Fruit fly (Drosophila melanogaster) whole organism, embryonic: ENCODE results near the gene Muted.

Experiments used
- Adf1 ChIP-seq: fragments of 200-800 bp; sonication (Bioruptor generic); IDR thresholded peaks from 2 replicates; pipeline ENCODE4 v1.3.6; 2022; ENCODE audit warnings: missing biosample characterization, missing genetic modification characterization
- Atf6 ChIP-seq: fragments of 200-800 bp; sonication (Bioruptor generic); IDR thresholded peaks from 2 replicates; pipeline ENCODE4 v1.3.6; 2022; ENCODE audit warnings: missing biosample characterization, missing genetic modification characterization
- CG11695 ChIP-seq: fragments of 200-800 bp; sonication (Bioruptor generic); IDR thresholded peaks from 3 replicates; pipeline ENCODE4 v1.3.6; 2022; ENCODE audit warnings: missing biosample characterization, missing genetic modification characterization
- CG12104 ChIP-seq: fragments of 200-800 bp; sonication (Bioruptor generic); optimal IDR thresholded peaks from 3 replicates; lab custom pipeline; 2016; ENCODE audit warnings: missing biosample characterization, missing genetic modification characterization
- CG13894 ChIP-seq: fragments of 200-800 bp; sonication (Bioruptor generic); optimal IDR thresholded peaks from 3 replicates; lab custom pipeline; 2018; ENCODE audit warnings: missing biosample characterization, mild to moderate bottlenecking, missing genetic modification characterization, moderate library complexity
- CG14710 ChIP-seq: fragments of 200-800 bp; sonication (Bioruptor generic); optimal IDR thresholded peaks from 3 replicates; lab custom pipeline; 2019; ENCODE audit warnings: missing biosample characterization, mild to moderate bottlenecking, missing genetic modification characterization, moderate library complexity
- CG15479 ChIP-seq: fragments of 200-800 bp; sonication (Bioruptor generic); optimal IDR thresholded peaks from 3 replicates; lab custom pipeline; 2019; ENCODE audit warnings: missing biosample characterization, mild to moderate bottlenecking, missing genetic modification characterization, moderate library complexity
- CG17186 ChIP-seq: fragments of 200-800 bp; sonication (Bioruptor generic); optimal IDR thresholded peaks from 3 replicates; lab custom pipeline; 2017; ENCODE audit warnings: missing biosample characterization, missing genetic modification reagents, missing genetic modification characterization
- CG18011 ChIP-seq: fragments of 200-800 bp; sonication (Bioruptor generic); optimal IDR thresholded peaks from 2 replicates; lab custom pipeline; 2017; ENCODE audit warnings: missing biosample characterization, missing genetic modification characterization, mild to moderate bottlenecking, moderate library complexity, missing genotype
- CG18262 ChIP-seq: fragments of 200-800 bp; optimal IDR thresholded peaks from 3 replicates; lab custom pipeline; 2019; ENCODE audit warnings: missing biosample characterization, mild to moderate bottlenecking, missing genetic modification characterization, moderate library complexity
- CG32532 ChIP-seq: fragments of 200-800 bp; sonication (Bioruptor generic); IDR thresholded peaks from 2 replicates; pipeline ENCODE4 v1.3.6; 2022; ENCODE audit warnings: missing biosample characterization, missing genetic modification characterization
- CG3281 ChIP-seq: fragments of 200-800 bp; sonication (Bioruptor generic); optimal IDR thresholded peaks from 3 replicates; lab custom pipeline; 2017; ENCODE audit warnings: missing biosample characterization, mild to moderate bottlenecking, missing genetic modification characterization
- CG33213 ChIP-seq: fragments of 200-800 bp; sonication (Bioruptor generic); optimal IDR thresholded peaks from 3 replicates; lab custom pipeline; 2016; ENCODE audit warnings: missing biosample characterization, missing genetic modification characterization
- CG3995 ChIP-seq: fragments of 200-800 bp; sonication (Bioruptor generic); optimal IDR thresholded peaks from 3 replicates; lab custom pipeline; 2016; ENCODE audit warnings: missing biosample characterization, missing genetic modification characterization
- CG4854 ChIP-seq: fragments of 200-800 bp; sonication (Bioruptor generic); optimal IDR thresholded peaks from 2 replicates; lab custom pipeline; 2016; ENCODE audit warnings: missing biosample characterization, missing genetic modification characterization, inconsistent platforms
- CG6254 ChIP-seq: fragments of 200-800 bp; sonication (Bioruptor generic); optimal IDR thresholded peaks from 3 replicates; lab custom pipeline; 2017; ENCODE audit warnings: mild to moderate bottlenecking, missing biosample characterization, missing genetic modification reagents, missing genetic modification characterization
- CG7372 ChIP-seq: fragments of 200-800 bp; sonication (Bioruptor generic); IDR thresholded peaks from 2 replicates; pipeline ENCODE4 v1.3.6; 2022; ENCODE audit warnings: missing biosample characterization, missing genetic modification characterization
- CG7928 ChIP-seq: fragments of 200-800 bp; sonication (Bioruptor generic); optimal IDR thresholded peaks from 2 replicates; lab custom pipeline; 2017; ENCODE audit warnings: missing biosample characterization, mild to moderate bottlenecking, missing genetic modification characterization
- CG8388 ChIP-seq: fragments of 200-800 bp; sonication (Bioruptor generic); optimal IDR thresholded peaks from 2 replicates; lab custom pipeline; 2019; ENCODE audit warnings: missing biosample characterization, mild to moderate bottlenecking, missing genetic modification characterization, moderate library complexity
- CkIIα-i1 ChIP-seq: fragments of 200-800 bp; sonication (Bioruptor generic); IDR thresholded peaks from 2 replicates; pipeline ENCODE4 v1.3.6; 2022; ENCODE audit warnings: missing biosample characterization, missing genetic modification characterization
- CoRest ChIP-seq: fragments of 200-800 bp; sonication (Bioruptor generic); optimal IDR thresholded peaks from 3 replicates; lab custom pipeline; 2018; ENCODE audit warnings: missing biosample characterization, mild to moderate bottlenecking, missing genetic modification characterization, moderate library complexity
- Dad ChIP-seq: fragments of 200-800 bp; sonication (Bioruptor generic); optimal IDR thresholded peaks from 3 replicates; lab custom pipeline; 2016; ENCODE audit warnings: missing biosample characterization, missing genetic modification characterization
- Dfd ChIP-seq, 2 experiments: fragments of >200 bp; optimal IDR thresholded peaks; 2 replicates each; lab custom pipeline; 2017; ENCODE audit warnings: missing biosample characterization in 2 of 2, missing genetic modification characterization in 2 of 2
- E2f1 ChIP-seq: fragments of 200-800 bp; sonication (Bioruptor generic); IDR thresholded peaks from 2 replicates; pipeline ENCODE4 v1.3.6; 2022; ENCODE audit warnings: missing biosample characterization, missing genetic modification characterization
- Hsf ChIP-seq: fragments of 200-800 bp; sonication (Bioruptor generic); optimal IDR thresholded peaks from 3 replicates; lab custom pipeline; 2016; ENCODE audit warnings: missing biosample characterization, missing genetic modification characterization
- MESR4 ChIP-seq: fragments of 200-800 bp; sonication (Bioruptor generic); optimal IDR thresholded peaks from 2 replicates; lab custom pipeline; 2018; ENCODE audit warnings: missing biosample characterization, mild to moderate bottlenecking, missing genetic modification characterization, moderate library complexity
- Nf-YB ChIP-seq: fragments of 200-800 bp; sonication (Bioruptor generic); optimal IDR thresholded peaks from 3 replicates; lab custom pipeline; 2019; ENCODE audit warnings: missing biosample characterization, mild to moderate bottlenecking, missing genetic modification characterization, moderate library complexity
- Ravus ChIP-seq: fragments of 200-800 bp; sonication (Bioruptor generic); IDR thresholded peaks from 2 replicates; pipeline ENCODE4 v1.3.6; 2022; ENCODE audit warnings: missing biosample characterization, missing genetic modification characterization
- Scr ChIP-seq: fragments of 200-800 bp; sonication (Bioruptor generic); IDR thresholded peaks from 2 replicates; pipeline ENCODE4 v1.3.6; 2022; ENCODE audit warnings: missing biosample characterization, missing genetic modification characterization; ENCODE audit not compliant: partially characterized antibody
- Sry-β ChIP-seq: fragments of 200-800 bp; sonication (Bioruptor generic); optimal IDR thresholded peaks from 2 replicates; lab custom pipeline; 2018; ENCODE audit warnings: missing biosample characterization, mild to moderate bottlenecking, missing genetic modification characterization, moderate library complexity
- Tbp ChIP-seq: fragments of >200 bp; optimal IDR thresholded peaks from 2 replicates; lab custom pipeline; 2018; ENCODE audit warnings: missing biosample characterization, missing genetic modification characterization
- Xrp1 ChIP-seq: fragments of 200-800 bp; sonication (Bioruptor generic); IDR thresholded peaks from 2 replicates; pipeline ENCODE4 v1.3.6; 2022; ENCODE audit warnings: missing biosample characterization, missing genetic modification characterization
- ap ChIP-seq: fragments of 200-800 bp; sonication (Bioruptor generic); IDR thresholded peaks from 2 replicates; pipeline ENCODE4 v1.3.6; 2022; ENCODE audit warnings: missing biosample characterization, missing genetic modification characterization
- cato ChIP-seq: fragments of 200-800 bp; sonication (Bioruptor generic); optimal IDR thresholded peaks from 2 replicates; lab custom pipeline; 2016; ENCODE audit warnings: missing biosample characterization, missing genetic modification characterization, borderline replicate concordance
- chinmo ChIP-seq: fragments of 200-800 bp; sonication (Bioruptor generic); IDR thresholded peaks from 4 replicates; pipeline ENCODE4 v1.3.6; 2022; ENCODE audit warnings: missing biosample characterization, missing genetic modification characterization; ENCODE audit not compliant: partially characterized antibody
- ci ChIP-seq: fragments of 200-800 bp; sonication (Bioruptor generic); IDR thresholded peaks from 3 replicates; pipeline ENCODE4 v1.3.6; 2022; ENCODE audit warnings: missing biosample characterization, missing genetic modification characterization
- crp ChIP-seq, 2 experiments: fragments of 200-800 bp; sonication (Bioruptor generic); optimal IDR thresholded peaks; 2 replicates in 1 of 2; 3 replicates in 1 of 2; lab custom pipeline; 2017; ENCODE audit warnings: missing biosample characterization in 2 of 2, missing genetic modification characterization in 2 of 2, mild to moderate bottlenecking in 1 of 2, moderate library complexity in 1 of 2
- dpn ChIP-seq, 2 experiments: fragments of 200-800 bp; sonication (Bioruptor generic); optimal IDR thresholded peaks; 3 replicates each; lab custom pipeline; 2016; ENCODE audit warnings: missing biosample characterization in 2 of 2, missing genetic modification characterization in 2 of 2
- emc ChIP-seq: fragments of 200-800 bp; sonication (Bioruptor generic); optimal IDR thresholded peaks from 2 replicates; lab custom pipeline; 2016; ENCODE audit warnings: missing biosample characterization, missing genetic modification characterization
- gsb-n ChIP-seq: fragments of 200-800 bp; sonication (Bioruptor generic); optimal IDR thresholded peaks from 3 replicates; lab custom pipeline; 2018; ENCODE audit warnings: missing biosample characterization, mild to moderate bottlenecking, missing genetic modification characterization
- jumu ChIP-seq: fragments of 200-800 bp; sonication (Bioruptor generic); optimal IDR thresholded peaks from 3 replicates; lab custom pipeline; 2016; ENCODE audit warnings: missing biosample characterization, missing genetic modification characterization
- maf-S ChIP-seq: fragments of 200-800 bp; sonication (Bioruptor generic); optimal IDR thresholded peaks from 2 replicates; lab custom pipeline; 2016; ENCODE audit warnings: missing biosample characterization, missing genetic modification characterization
- mirr ChIP-seq: fragments of 200-800 bp; sonication (Bioruptor generic); optimal IDR thresholded peaks from 3 replicates; lab custom pipeline; 2018; ENCODE audit warnings: missing biosample characterization, mild to moderate bottlenecking, missing genetic modification characterization
- sim ChIP-seq: fragments of 200-800 bp; sonication (Bioruptor generic); IDR thresholded peaks from 2 replicates; pipeline ENCODE4 v1.3.6; 2022; ENCODE audit warnings: missing biosample characterization, missing genetic modification characterization
- tx ChIP-seq: fragments of 200-800 bp; sonication (Bioruptor generic); optimal IDR thresholded peaks from 2 replicates; lab custom pipeline; 2016; ENCODE audit warnings: missing biosample characterization, missing genetic modification characterization
- vfl ChIP-seq: fragments of 200-800 bp; sonication (Bioruptor generic); optimal IDR thresholded peaks from 2 replicates; lab custom pipeline; 2016; ENCODE audit warnings: missing biosample characterization, missing genetic modification characterization
- vnd ChIP-seq: fragments of 200-800 bp; sonication (Bioruptor generic); IDR thresholded peaks from 3 replicates; pipeline ENCODE4 v1.3.6; 2022; ENCODE audit warnings: missing biosample characterization, missing genetic modification characterization; ENCODE audit not compliant: partially characterized antibody
- yki ChIP-seq: fragments of >200 bp; optimal IDR thresholded peaks from 3 replicates; lab custom pipeline; 2018

Gene Muted

dm6 chr3R:22410537-22411360 is 48.3 kb downstream of the Muted start, which contains the start of the genes CG13850 and lqfR (continued):
- TF ChIP-seq ap, result no peak
- 0 out of 2 replicates have a peak, but pooled peaks have one; percentile 17 for TF ChIP-seq E2f1 (GFP tag; lab: Robert Waterston, UW)
- TF ChIP-seq crp (GFP tag; optimal IDR thresholded peaks at IDR 0.05; lab: Kevin White, UChicago), result peak; percentile 21 to 84
- TF ChIP-seq Ravus (GFP tag; lab: Robert Waterston, UW), result no peak
- TF ChIP-seq ci (GFP tag; lab: Robert Waterston, UW), result peak; percentile 37; the same call in 1 of the 3 replicates
- TF ChIP-seq CG7372, result peak; percentile 46; the same call in 1 of the 2 replicates
- TF ChIP-seq dpn (GFP tag; optimal IDR thresholded peaks at IDR 0.05; lab: Kevin White, UChicago), result peak; percentile 84 to 88
- TF ChIP-seq CG18262 (tag; lab: Kevin White, UChicago), result peak; percentile 76
- TF ChIP-seq emc (GFP tag; lab: Kevin White, UChicago), result peak; percentile 54
- peak; percentile 2 for TF ChIP-seq CG8388 (GFP tag; lab: Kevin White, UChicago)
- TF ChIP-seq vnd (GFP tag; lab: Robert Waterston, UW), result no peak
- peak; percentile 36 for TF ChIP-seq CG18011
- peak; percentile 41; the same call in 1 of the 2 replicates for TF ChIP-seq CG32532 (GFP tag; lab: Robert Waterston, UW)
- TF ChIP-seq CG17186 (GFP tag; lab: Kevin White, UChicago), result peak; percentile 41
- peak; percentile 80 for TF ChIP-seq Hsf (GFP tag; lab: Kevin White, UChicago)
- no peak for TF ChIP-seq CG6254
- peak; percentile 75 for TF ChIP-seq tx
- TF ChIP-seq CoRest (tag; lab: Kevin White, UChicago), result peak; percentile 88
- peak; percentile 22 for TF ChIP-seq CG7928 (GFP tag; lab: Kevin White, UChicago)
- TF ChIP-seq Nf-YB (GFP tag; lab: Kevin White, UChicago), result peak; percentile 53
- TF ChIP-seq MESR4, result peak; percentile 28
- TF ChIP-seq cato (GFP tag; lab: Kevin White, UChicago), result peak; percentile 58
- TF ChIP-seq, all 482 proteins: peak for 293

dm6 chr3R:22411879-22412587 is 49.6 kb downstream of the Muted start:
- TF ChIP-seq mirr (GFP tag; lab: Kevin White, UChicago) (peak; percentile 91), maf-S (no peak), Tbp (GFP tag; lab: Kevin White, UChicago) (no peak), vfl (GFP tag; lab: Kevin White, UChicago) (no peak), jumu (no peak), CG3995 (GFP tag; lab: Kevin White, UChicago) (no peak), CG3281 (GFP tag; lab: Kevin White, UChicago) (peak; percentile 31), CG11695 (GFP tag; lab: Robert Waterston, UW) (no peak), CkIIα-i1 (GFP tag; lab: Robert Waterston, UW) (no peak), Dad (GFP tag; lab: Kevin White, UChicago) (no peak), CG13894 (tag; lab: Kevin White, UChicago) (no peak), CG14710 (tag; lab: Kevin White, UChicago) (no peak), sim (GFP tag; lab: Robert Waterston, UW) (no peak), Sry-β (GFP tag; lab: Kevin White, UChicago) (no peak), Scr (no peak), Xrp1 (GFP tag; lab: Robert Waterston, UW) (no peak), CG15479 (GFP tag; lab: Kevin White, UChicago) (peak; percentile 15), Adf1 (peak; percentile 11; the same call in 1 of the 2 replicates), yki (lab: Kevin White, UChicago) (no peak), gsb-n (tag; lab: Kevin White, UChicago) (no peak), Atf6 (GFP tag; lab: Robert Waterston, UW) (0 out of 2 replicates have a peak, but pooled peaks have one; percentile 8), CG12104 (no peak), Dfd (GFP tag; optimal IDR thresholded peaks at IDR 0.05; lab: Kevin White, UChicago) (no peak), CG33213 (GFP tag; lab: Kevin White, UChicago) (no peak), CG4854 (peak; percentile 1), chinmo (peak; percentile 52; the same call in 1 of the 4 replicates)
